Worm (Caenorhabditis elegans) whole organism, late embryonic: ENCODE results near the gene gpx-2.

Experiments
- ceh-45 ChIP-seq: fragments of 200-800 bp; sonication (Bioruptor generic); IDR thresholded peaks from 2 replicates; pipeline ENCODE4 v1.3.6; 2022; ENCODE audit warnings: missing genetic modification reagents, missing genetic modification characterization, missing compliant biosample characterization
- fkh-10 ChIP-seq: fragments of 150-350 bp; optimal IDR thresholded peaks from 2 replicates; lab custom pipeline; 2014; ENCODE audit warnings: missing biosample characterization, missing genetic modification reagents, missing genetic modification characterization
- pha-4 ChIP-seq: fragments of 150-350 bp; optimal IDR thresholded peaks from 2 replicates; lab custom pipeline; 2018; ENCODE audit warnings: missing biosample characterization, missing genetic modification reagents, missing genetic modification characterization
- ttx-3 ChIP-seq: sonication (generic microtip); optimal IDR thresholded peaks from 2 replicates; lab custom pipeline; 2016; ENCODE audit warnings: missing genetic modification reagents, missing genetic modification characterization, missing compliant biosample characterization

DNA sequence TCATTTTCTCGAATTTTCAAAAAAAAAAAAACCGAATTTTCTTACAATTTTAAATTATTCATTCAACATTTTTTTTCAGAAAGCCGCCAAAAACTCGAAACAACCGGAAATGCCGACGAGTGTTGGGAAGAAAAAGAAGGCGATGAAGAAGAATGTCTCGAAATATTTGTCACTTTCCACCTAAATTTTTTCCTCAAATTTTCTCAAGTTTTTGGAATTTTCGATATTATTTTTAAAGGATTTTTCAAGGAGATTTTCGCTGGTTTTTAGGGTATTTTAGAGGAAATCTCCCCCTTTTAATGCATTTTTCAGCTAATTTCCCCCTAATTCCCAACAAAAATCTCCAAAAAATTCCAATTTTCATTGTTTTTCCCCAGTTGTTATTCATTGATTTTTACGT, 410 bp upstream of the gpx-2 start:
- TF ChIP-seq ceh-45 (GFP tag; lab: Robert Waterston, UW): no peak
- TF ChIP-seq pha-4: no peak
- no peak for TF ChIP-seq ttx-3 (tag; lab: Kevin White, UChicago)
- TF ChIP-seq fkh-10 (GFP tag; lab: Kevin White, UChicago): no peak
